Worm (Caenorhabditis elegans): ENCODE data around the gene Y48A6B.9.

ce11 chrIII:11036640-11037039 is 3.7 kb downstream of the Y48A6B.9 start, which contains the start of gene spat-2:
- no peak for TF ChIP-seq klf-2 (GFP tag; conservative IDR thresholded peaks at IDR 0.05)
- no peak for TF ChIP-seq ztf-23 (GFP tag; IDR thresholded peaks at IDR 0.05)
- TF ChIP-seq med-1 (GFP tag; optimal IDR thresholded peaks at IDR 0.05; ENCODE audit: insufficient read depth), result no peak
- TF ChIP-seq flt-1 (GFP tag; IDR thresholded peaks at IDR 0.05), result no peak
- no peak for TF ChIP-seq tab-1 (GFP tag; IDR thresholded peaks at IDR 0.05)
- no peak for TF ChIP-seq T22C8.4 (GFP tag; IDR thresholded peaks at IDR 0.05)
- TF ChIP-seq ref-1 (GFP tag; conservative IDR thresholded peaks at IDR 0.05), result no peak
- TF ChIP-seq cog-1 (tag; optimal IDR thresholded peaks at IDR 0.05), result no peak
